Worm (Caenorhabditis elegans): ENCODE measurements around the gene nfyc-1.

ce11 chrII:68757-69156, 25.1 kb downstream of the nfyc-1 start:
- no peak for TF ChIP-seq flt-1 (GFP tag; IDR thresholded peaks at IDR 0.05)
- no peak for TF ChIP-seq T22C8.4 (GFP tag; IDR thresholded peaks at IDR 0.05)

All from whole organism, midembryonic.